Fruit fly (Drosophila melanogaster) whole organism, adult: Measurements from ENCODE around the gene CG31087.
A peak's percentile ranks its signal among the peaks of the same experiment; 100 is the strongest.

Experiments
- CG12768 ChIP-seq: fragments of 200-800 bp; sonication (Bioruptor generic); optimal IDR thresholded peaks from 2 replicates; lab custom pipeline; 2017; ENCODE audit warnings: missing biosample characterization, missing genetic modification characterization, mild to moderate bottlenecking, moderate library complexity, missing genetic modification reagents
- CG7045 ChIP-seq: fragments of 200-800 bp; sonication (Bioruptor generic); optimal IDR thresholded peaks from 2 replicates; lab custom pipeline; 2017; ENCODE audit warnings: missing biosample characterization, mild to moderate bottlenecking, missing genetic modification characterization
- Clk ChIP-seq: fragments of 200-800 bp; sonication (Bioruptor generic); optimal IDR thresholded peaks from 2 replicates; lab custom pipeline; 2017; ENCODE audit warnings: missing biosample characterization, missing genetic modification characterization
- Crg-1 ChIP-seq: fragments of 200-800 bp; sonication (Bioruptor generic); optimal IDR thresholded peaks from 2 replicates; lab custom pipeline; 2016; ENCODE audit warnings: missing biosample characterization, missing genetic modification characterization
- kay ChIP-seq: fragments of 200-800 bp; sonication (Bioruptor generic); peaks from one replicate; lab custom pipeline; 2016; ENCODE audit warnings: missing biosample characterization, missing genetic modification characterization, borderline replicate concordance
- ovo ChIP-seq: fragments of 200-800 bp; sonication (Bioruptor generic); optimal IDR thresholded peaks from 2 replicates; lab custom pipeline; 2016; ENCODE audit warnings: missing biosample characterization, missing genetic modification characterization
- pad ChIP-seq: fragments of 200-800 bp; sonication (Bioruptor generic); optimal IDR thresholded peaks from 3 replicates; lab custom pipeline; 2017; ENCODE audit warnings: missing biosample characterization, missing genetic modification characterization, mild to moderate bottlenecking, moderate library complexity, missing genetic modification reagents

DNA sequence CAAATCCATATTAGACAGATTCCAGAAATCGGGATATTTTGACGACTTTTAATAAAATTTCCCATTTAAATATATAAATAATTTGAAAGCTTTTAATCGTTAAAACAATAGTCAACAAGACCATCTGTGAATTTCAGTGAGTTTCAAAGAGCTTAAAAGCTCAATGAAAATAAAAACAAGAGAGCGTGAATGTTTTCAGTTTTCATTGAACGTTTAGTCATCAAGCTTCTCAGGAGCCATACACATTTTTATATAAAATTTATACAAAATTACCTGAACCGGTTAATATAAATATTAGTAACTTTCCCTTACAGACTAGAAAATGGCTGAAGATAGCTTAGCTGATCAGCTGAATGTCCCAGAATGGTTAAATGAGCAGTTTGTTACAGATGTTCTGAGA is 11.4 kb downstream of the CG31087 start, which contains the start of gene CG31370:
- TF ChIP-seq CG7045 (GFP tag; lab: Kevin White, UChicago) (no peak), CG12768 (GFP tag; lab: Kevin White, UChicago) (no peak), pad (GFP tag; lab: Kevin White, UChicago) (no peak), Crg-1 (no peak), ovo (no peak), kay (peak; percentile 93), Clk (GFP tag; lab: Kevin White, UChicago) (no peak)
